Worm (Caenorhabditis elegans) whole organism, L4 larva: Measurements from ENCODE around the gene alkb-7.

ENCODE experiments used
- T20F7.1 ChIP-seq: fragments of 200-800 bp; sonication (Bioruptor generic); optimal IDR thresholded peaks from 2 replicates; lab custom pipeline; 2018; ENCODE audit warnings: mild to moderate bottlenecking, missing genetic modification characterization, missing compliant biosample characterization
- ama-1 ChIP-seq: fragments of 150-350 bp; optimal IDR thresholded peaks from 2 replicates; lab custom pipeline; 2014; ENCODE audit warnings: inconsistent platforms, mixed read lengths
- jun-1 ChIP-seq: fragments of 150-350 bp; optimal IDR thresholded peaks from 2 replicates; lab custom pipeline; 2014; ENCODE audit warnings: missing biosample characterization, missing genetic modification reagents, missing genetic modification characterization
- lim-7 ChIP-seq: fragments of 200-800 bp; sonication (Bioruptor generic); IDR thresholded peaks from 2 replicates; pipeline ENCODE4 v1.3.6; 2022; ENCODE audit warnings: missing genetic modification characterization, missing compliant biosample characterization
- lin-13 ChIP-seq: fragments of 150-350 bp; optimal IDR thresholded peaks from 2 replicates; lab custom pipeline; 2014; ENCODE audit warnings: missing biosample characterization, missing genetic modification reagents, missing genetic modification characterization
- lin-39 ChIP-seq: fragments of 150-350 bp; optimal IDR thresholded peaks from 2 replicates; lab custom pipeline; 2014; ENCODE audit warnings: missing biosample characterization, missing genetic modification reagents, missing genetic modification characterization
- nhr-11 ChIP-seq: fragments of 150-350 bp; optimal IDR thresholded peaks from 2 replicates; lab custom pipeline; 2014; ENCODE audit warnings: missing biosample characterization, missing genetic modification characterization
- nhr-25 ChIP-seq: sonication (generic microtip); optimal IDR thresholded peaks from 2 replicates; lab custom pipeline; 2017; ENCODE audit warnings: missing genetic modification characterization, mild to moderate bottlenecking, missing compliant biosample characterization, antibody characterized with exemption, moderate library complexity, borderline replicate concordance; ENCODE audit not compliant: insufficient read depth
- nhr-6 ChIP-seq: fragments of 150-350 bp; optimal IDR thresholded peaks from 2 replicates; lab custom pipeline; 2014; ENCODE audit warnings: missing biosample characterization, missing genetic modification characterization
- nhr-77 ChIP-seq: fragments of 150-350 bp; optimal IDR thresholded peaks from 2 replicates; lab custom pipeline; 2014; ENCODE audit warnings: missing biosample characterization, missing genetic modification characterization
- php-3 ChIP-seq: fragments of 200-800 bp; sonication (Bioruptor generic); IDR thresholded peaks from 2 replicates; pipeline ENCODE4 v1.3.6; 2022; ENCODE audit warnings: missing genetic modification reagents, missing genetic modification characterization, missing compliant biosample characterization
- saeg-2 ChIP-seq: fragments of 200-800 bp; sonication (Bioruptor generic); IDR thresholded peaks from 2 replicates; pipeline ENCODE4 v1.3.6; 2022; ENCODE audit warnings: missing genetic modification reagents, missing genetic modification characterization, missing compliant biosample characterization
- unc-62 ChIP-seq, 3 experiments: fragments of 150-350 bp in 1 of 3; sonication (generic microtip); optimal IDR thresholded peaks in 2 of 3; peaks in 1 of 3; 1 replicate in 1 of 3; 2 replicates in 2 of 3; lab custom pipeline; 2014 to 2017; ENCODE audit warnings: missing biosample characterization in 3 of 3, missing genetic modification characterization in 3 of 3, missing genetic modification reagents in 3 of 3, missing genotype in 1 of 3
- vab-7 ChIP-seq: fragments of 200-800 bp; sonication (Bioruptor generic); IDR thresholded peaks from 2 replicates; pipeline ENCODE4 v1.3.6; 2022; ENCODE audit warnings: missing genetic modification reagents, missing genetic modification characterization, missing compliant biosample characterization

DNA sequence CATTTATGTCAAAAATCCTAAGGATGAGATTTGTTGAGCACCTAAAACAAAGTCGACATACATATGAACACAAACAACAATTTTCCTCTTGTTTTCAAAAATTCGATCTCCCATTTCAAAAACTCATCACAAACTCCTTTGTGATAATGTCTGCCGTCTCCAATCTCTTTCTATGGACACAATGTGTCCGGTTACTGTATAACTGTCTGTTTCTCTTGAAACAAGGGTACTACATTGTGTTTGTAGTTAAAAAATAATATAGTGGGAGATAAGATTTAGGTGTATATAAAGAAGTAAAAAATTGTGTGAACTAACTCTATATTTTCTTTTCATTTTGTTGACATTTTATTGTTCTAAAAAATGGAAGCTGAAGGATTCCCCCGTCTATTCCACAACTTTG lies 42.4 kb upstream of the alkb-7 start, which contains the start of gene bcmo-1:
- no peak for TF ChIP-seq vab-7 (GFP tag; lab: Robert Waterston, UW)
- TF ChIP-seq saeg-2 (GFP tag; lab: Robert Waterston, UW) = no peak
- no peak for TF ChIP-seq lin-13 (GFP tag; lab: Kevin White, UChicago)
- no peak for TF ChIP-seq T20F7.1
- TF ChIP-seq nhr-11 = no peak
- TF ChIP-seq jun-1 (tag; lab: Kevin White, UChicago) = no peak
- no peak for TF ChIP-seq php-3 (GFP tag; lab: Robert Waterston, UW)
- no peak for TF ChIP-seq lin-39 (tag; lab: Kevin White, UChicago)
- no peak for TF ChIP-seq nhr-77
- no peak for TF ChIP-seq unc-62 (GFP tag; optimal IDR thresholded peaks at IDR 0.05 in 1 of 2; lab: Kevin White, UChicago)
- TF ChIP-seq unc-62 (tag; optimal IDR thresholded peaks at IDR 0.05; lab: Kevin White, UChicago) = no peak
- TF ChIP-seq ama-1 (lab: Kevin White, UChicago) = no peak
- no peak for TF ChIP-seq nhr-25
- no peak for TF ChIP-seq nhr-6 (tag; lab: Kevin White, UChicago)
- no peak for TF ChIP-seq lim-7 (GFP tag; lab: Robert Waterston, UW)
